Fruit fly (Drosophila melanogaster): ENCODE measurements around the gene CG9171.
A peak's percentile ranks its signal among the peaks of the same experiment; 100 is the strongest.

The CG9171 gene

DNA sequence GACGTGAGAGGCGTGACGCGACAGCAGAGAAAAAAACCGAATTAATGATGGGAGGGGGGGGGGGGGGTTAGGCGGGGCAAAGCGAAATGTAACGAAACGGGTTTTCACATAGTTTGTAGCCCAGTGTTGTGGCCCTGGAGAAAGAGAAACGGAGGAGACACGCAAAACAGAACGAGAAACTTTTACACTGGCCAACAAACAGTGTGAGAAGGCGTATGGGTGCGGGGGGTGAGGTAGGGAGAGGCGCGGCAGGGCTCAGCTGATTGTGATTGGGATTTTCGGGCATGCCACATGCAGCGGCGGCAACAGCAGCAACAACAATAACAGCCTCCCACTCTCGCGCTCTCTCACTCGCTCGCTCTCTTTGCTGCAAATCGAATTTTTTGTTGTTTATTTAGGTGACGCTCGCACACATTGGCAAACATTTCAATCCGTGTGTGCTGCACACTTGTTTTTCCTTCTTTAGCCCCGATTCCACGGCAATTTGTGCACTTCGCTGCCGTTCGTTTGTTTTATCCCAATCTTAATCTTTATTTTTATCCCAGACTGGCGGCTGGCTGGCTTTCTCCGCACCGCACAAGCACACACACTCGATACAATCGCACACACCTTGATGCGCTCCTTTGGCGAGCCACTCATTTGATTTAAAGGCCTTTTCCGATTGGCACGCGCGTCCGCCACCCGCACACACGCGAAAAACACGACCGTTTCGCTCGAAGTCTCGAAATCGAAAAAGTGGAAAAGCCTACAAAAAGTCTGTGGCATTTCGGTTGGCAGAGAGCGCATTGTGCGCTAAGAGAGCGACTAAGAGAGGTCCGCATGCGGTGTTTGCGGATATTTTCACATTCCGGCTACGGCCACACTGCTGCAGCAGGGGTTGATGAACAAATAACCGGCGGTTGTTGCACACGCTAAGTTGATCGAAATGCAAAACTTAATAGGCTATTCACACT is at the start of gene CG9171:
CG9171 (minus strand) TSS at position 819 of the 953 bp plus-strand sequence.
- TF ChIP-seq lz (GFP tag; optimal IDR thresholded peaks at IDR 0.05) (no peak), CG9139 (GFP tag; optimal IDR thresholded peaks at IDR 0.05) (no peak), salr (GFP tag; optimal IDR thresholded peaks at IDR 0.05) (peak in 1 of 2 experiments; percentile 29), Hr39 (GFP tag; optimal IDR thresholded peaks at IDR 0.05) (no peak), dac (GFP tag; optimal IDR thresholded peaks at IDR 0.05) (no peak), Smox (GFP tag; optimal IDR thresholded peaks at IDR 0.05) (no peak), Blimp-1 (GFP tag; optimal IDR thresholded peaks at IDR 0.05) (no peak), CG11762 (GFP tag; optimal IDR thresholded peaks at IDR 0.05; ENCODE audit: insufficient read depth) (no peak), cyc (GFP tag; optimal IDR thresholded peaks at IDR 0.05) (no peak), vri (GFP tag; optimal IDR thresholded peaks at IDR 0.05) (no peak), CG10669 (GFP tag; optimal IDR thresholded peaks at IDR 0.05) (peak; percentile 2), Gug (GFP tag; IDR thresholded peaks at IDR 0.05) (peak; percentile 9; the same call in 1 of the 2 replicates), CG11294 (GFP tag; IDR thresholded peaks at IDR 0.05) (no peak), CG8632 (GFP tag; optimal IDR thresholded peaks at IDR 0.05) (no peak), CG32006 (GFP tag; optimal IDR thresholded peaks at IDR 0.05) (peak; percentile 45), Ets21C (GFP tag; optimal IDR thresholded peaks at IDR 0.05) (no peak), Ets96B (tag; optimal IDR thresholded peaks at IDR 0.05) (peak; percentile 21), CG3919 (GFP tag; optimal IDR thresholded peaks at IDR 0.05) (peak; percentile 24), achi (GFP tag; optimal IDR thresholded peaks at IDR 0.05) (peak; percentile 24), CG3032 (tag; optimal IDR thresholded peaks at IDR 0.05) (no peak), Sox14 (GFP tag; optimal IDR thresholded peaks at IDR 0.05) (no peak), spab (GFP tag; optimal IDR thresholded peaks at IDR 0.05) (peak; percentile 40), svp (GFP tag) (no peak), CG16779 (tag; optimal IDR thresholded peaks at IDR 0.05) (peak; percentile 23), CG6276 (GFP tag; optimal IDR thresholded peaks at IDR 0.05) (peak; percentile 76), fkh (GFP tag; optimal IDR thresholded peaks at IDR 0.05) (peak; percentile 70), acj6 (GFP tag; optimal IDR thresholded peaks at IDR 0.05) (no peak), CG6854 (GFP tag; optimal IDR thresholded peaks at IDR 0.05) (peak; percentile 50), Eip78C (GFP tag) (peak; percentile 80), Sox15 (GFP tag; optimal IDR thresholded peaks at IDR 0.05) (no peak), Lpt (GFP tag; optimal IDR thresholded peaks at IDR 0.05) (no peak), esn (GFP tag; optimal IDR thresholded peaks at IDR 0.05) (no peak), CG6808 (GFP tag; optimal IDR thresholded peaks at IDR 0.05) (peak; percentile 32), Eip75B (GFP tag; optimal IDR thresholded peaks at IDR 0.05) (no peak), CG7368 (GFP tag; optimal IDR thresholded peaks at IDR 0.05) (no peak), Hr38 (GFP tag; optimal IDR thresholded peaks at IDR 0.05) (no peak), Met (GFP tag; optimal IDR thresholded peaks at IDR 0.05) (no peak), CG31627 (GFP tag; optimal IDR thresholded peaks at IDR 0.05) (peak; percentile 16), dsx (GFP tag; optimal IDR thresholded peaks at IDR 0.05; ENCODE audit: poor library complexity, severe bottlenecking) (peak; percentile 94), Eip93F (GFP tag; optimal IDR thresholded peaks at IDR 0.05) (no peak), CG34406 (GFP tag; optimal IDR thresholded peaks at IDR 0.05) (no peak), CG4318 (GFP tag; optimal IDR thresholded peaks at IDR 0.05) (no peak), fd85E (GFP tag; optimal IDR thresholded peaks at IDR 0.05) (no peak), OdsH (GFP tag; optimal IDR thresholded peaks at IDR 0.05) (peak; percentile 10), CG1621 (tag; optimal IDR thresholded peaks at IDR 0.05) (peak; percentile 45), ss (GFP tag; optimal IDR thresholded peaks at IDR 0.05) (peak; percentile 50 to 59), pdm3 (GFP tag; optimal IDR thresholded peaks at IDR 0.05) (peak; percentile 20), Sox102F (GFP tag; optimal IDR thresholded peaks at IDR 0.05) (no peak), CG10631 (GFP tag; optimal IDR thresholded peaks at IDR 0.05) (no peak), fd59A (GFP tag; optimal IDR thresholded peaks at IDR 0.05) (no peak)
